Fruit fly (Drosophila melanogaster) S2 (cell line): ENCODE results near the gene Akr1B.
"Not testable (repeated sequence)": the region's sequence is repeated elsewhere in the genome, so short reads cannot be mapped to it uniquely, and the experiment has no call there.

ENCODE experiments used
- CG8478 ChIP-seq: fragments of >200 bp; optimal IDR thresholded peaks from 2 replicates; lab custom pipeline; 2018
- CTCF ChIP-seq, 2 experiments: fragments of >200 bp; optimal IDR thresholded peaks; 2 replicates each; lab custom pipeline; 2018

Akr1B gene

dm6 chr3L:11586794-11587462 lies 37.3 kb downstream of the Akr1B start:
- TF ChIP-seq CTCF (optimal IDR thresholded peaks at IDR 0.05; lab: Kevin White, UChicago) (no peak), CG8478 (no peak)

dm6 chr3L:11583964-11584363 lies 40.2 kb downstream of the Akr1B start, which contains the start of gene CG32086:
CG32086 (minus strand) TSS chr3L:11584064.
- no peak for TF ChIP-seq CTCF (optimal IDR thresholded peaks at IDR 0.05; lab: Kevin White, UChicago)
- no peak for TF ChIP-seq CG8478

- TF ChIP-seq CTCF (optimal IDR thresholded peaks at IDR 0.05; lab: Kevin White, UChicago), result no peak
- TF ChIP-seq CG8478, result no peak
Observed at dm6 chr3L:11582097-11582496, 42.1 kb downstream of the Akr1B start, which contains the start of gene CG33269. CG33269 (minus strand) TSS chr3L:11582197.

- TF ChIP-seq CG8478 (no peak), CTCF (optimal IDR thresholded peaks at IDR 0.05; lab: Kevin White, UChicago) (no peak)
Observed at dm6 chr3L:11580919-11581318, 43.3 kb downstream of the Akr1B start, which contains the start of gene CG43391. CG43391 (minus strand) TSS chr3L:11581019.

- TF ChIP-seq CTCF (optimal IDR thresholded peaks at IDR 0.05; lab: Kevin White, UChicago), result no peak
- TF ChIP-seq CG8478, result no peak
Observed at dm6 chr3L:11579919-11580318, 44.3 kb downstream of the Akr1B start, which contains the start of gene CG43390. CG43390 (minus strand) TSS chr3L:11579950.

- TF ChIP-seq CTCF (optimal IDR thresholded peaks at IDR 0.05; lab: Kevin White, UChicago) (no peak), CG8478 (no peak)
Observed at dm6 chr3L:11578847-11579246, 45.3 kb downstream of the Akr1B start.

dm6 chr3L:11578211-11578673 lies 45.9 kb downstream of the Akr1B start, which contains the start of gene CG33270:
CG33270 (minus strand) TSS chr3L:11578623.
- TF ChIP-seq CTCF (optimal IDR thresholded peaks at IDR 0.05; lab: Kevin White, UChicago), result no peak
- no peak for TF ChIP-seq CG8478

- TF ChIP-seq CG8478 (no peak), CTCF (optimal IDR thresholded peaks at IDR 0.05; lab: Kevin White, UChicago) (no peak)
Observed at dm6 chr3L:11577395-11577794, 46.8 kb downstream of the Akr1B start, which contains the start of gene CG33271. CG33271 (minus strand) TSS chr3L:11577495.

dm6 chr3L:11576944-11577343 lies 47.2 kb downstream of the Akr1B start, which contains the start of gene CG33489:
CG33489 (minus strand) TSS chr3L:11577044.
- not testable (repeated sequence) for TF ChIP-seq CTCF (optimal IDR thresholded peaks at IDR 0.05; lab: Kevin White, UChicago); CG8478

- TF ChIP-seq CG8478 (no peak), CTCF (optimal IDR thresholded peaks at IDR 0.05; lab: Kevin White, UChicago) (no peak)
Observed at dm6 chr3L:11574563-11574962, 49.6 kb downstream of the Akr1B start, which contains the start of gene CG33490. CG33490 (minus strand) TSS chr3L:11574663.
